Fruit fly (Drosophila melanogaster) whole organism, adult: Measurements from ENCODE around the gene CG3909.

Experiments used
- CG11617 ChIP-seq: fragments of 200-800 bp; sonication (Bioruptor generic); optimal IDR thresholded peaks from 2 replicates; lab custom pipeline; 2017; ENCODE audit warnings: mild to moderate bottlenecking, missing biosample characterization, missing genetic modification reagents, missing genetic modification characterization
- CG12768 ChIP-seq: fragments of 200-800 bp; sonication (Bioruptor generic); optimal IDR thresholded peaks from 2 replicates; lab custom pipeline; 2017; ENCODE audit warnings: missing biosample characterization, missing genetic modification characterization, mild to moderate bottlenecking, moderate library complexity, missing genetic modification reagents
- CG14711 ChIP-seq: fragments of 200-800 bp; sonication (Bioruptor generic); optimal IDR thresholded peaks from 2 replicates; lab custom pipeline; 2018; ENCODE audit warnings: missing biosample characterization, mild to moderate bottlenecking, missing genetic modification characterization, moderate library complexity
- CG1620 ChIP-seq: fragments of 200-800 bp; sonication (Bioruptor generic); optimal IDR thresholded peaks from 2 replicates; lab custom pipeline; 2016; ENCODE audit warnings: missing biosample characterization, missing genetic modification characterization
- CG33017 ChIP-seq: fragments of 200-800 bp; sonication (Bioruptor generic); optimal IDR thresholded peaks from 2 replicates; lab custom pipeline; 2018; ENCODE audit warnings: missing biosample characterization, mild to moderate bottlenecking, missing genetic modification characterization, moderate library complexity
- CG5204 ChIP-seq: fragments of 200-800 bp; sonication (Bioruptor generic); optimal IDR thresholded peaks from 2 replicates; lab custom pipeline; 2016; ENCODE audit warnings: missing biosample characterization, missing genetic modification characterization
- CG7045 ChIP-seq: fragments of 200-800 bp; sonication (Bioruptor generic); optimal IDR thresholded peaks from 2 replicates; lab custom pipeline; 2017; ENCODE audit warnings: missing biosample characterization, mild to moderate bottlenecking, missing genetic modification characterization
- CG7101 ChIP-seq: fragments of 200-800 bp; sonication (Bioruptor generic); optimal IDR thresholded peaks from 2 replicates; lab custom pipeline; 2018; ENCODE audit warnings: missing biosample characterization, mild to moderate bottlenecking, missing genetic modification characterization, moderate library complexity
- Clk ChIP-seq: fragments of 200-800 bp; sonication (Bioruptor generic); optimal IDR thresholded peaks from 2 replicates; lab custom pipeline; 2017; ENCODE audit warnings: missing biosample characterization, missing genetic modification characterization
- Crg-1 ChIP-seq: fragments of 200-800 bp; sonication (Bioruptor generic); optimal IDR thresholded peaks from 2 replicates; lab custom pipeline; 2016; ENCODE audit warnings: missing biosample characterization, missing genetic modification characterization
- Hr96 ChIP-seq: fragments of 200-800 bp; sonication (Bioruptor generic); optimal IDR thresholded peaks from 2 replicates; lab custom pipeline; 2016; ENCODE audit warnings: missing biosample characterization, missing genetic modification characterization
- Mnt ChIP-seq: fragments of 200-800 bp; sonication (Bioruptor generic); optimal IDR thresholded peaks from 2 replicates; lab custom pipeline; 2016; ENCODE audit warnings: missing biosample characterization, mild to moderate bottlenecking, missing genetic modification characterization
- bab1 ChIP-seq: fragments of 200-800 bp; sonication (Bioruptor generic); optimal IDR thresholded peaks from 3 replicates; lab custom pipeline; 2019; ENCODE audit warnings: missing biosample characterization, mild to moderate bottlenecking, missing genetic modification characterization, moderate library complexity
- cic ChIP-seq: fragments of 200-800 bp; sonication (Bioruptor generic); optimal IDR thresholded peaks from 2 replicates; lab custom pipeline; 2017; ENCODE audit warnings: missing biosample characterization, mild to moderate bottlenecking, missing genetic modification characterization, moderate library complexity
- cnc ChIP-seq, 2 experiments: fragments of >200 bp; optimal IDR thresholded peaks; 2 replicates each; lab custom pipeline; 2017
- kay ChIP-seq: fragments of 200-800 bp; sonication (Bioruptor generic); peaks from one replicate; lab custom pipeline; 2016; ENCODE audit warnings: missing biosample characterization, missing genetic modification characterization, borderline replicate concordance
- ovo ChIP-seq: fragments of 200-800 bp; sonication (Bioruptor generic); optimal IDR thresholded peaks from 2 replicates; lab custom pipeline; 2016; ENCODE audit warnings: missing biosample characterization, missing genetic modification characterization
- pad ChIP-seq: fragments of 200-800 bp; sonication (Bioruptor generic); optimal IDR thresholded peaks from 3 replicates; lab custom pipeline; 2017; ENCODE audit warnings: missing biosample characterization, missing genetic modification characterization, mild to moderate bottlenecking, moderate library complexity, missing genetic modification reagents
- tj ChIP-seq: fragments of 200-800 bp; sonication (Bioruptor generic); optimal IDR thresholded peaks from 3 replicates; lab custom pipeline; 2017; ENCODE audit warnings: missing biosample characterization, mild to moderate bottlenecking, missing genetic modification characterization, moderate library complexity
- toe ChIP-seq: fragments of 200-800 bp; sonication (Bioruptor generic); optimal IDR thresholded peaks from 2 replicates; lab custom pipeline; 2016; ENCODE audit warnings: missing biosample characterization, missing genetic modification characterization

CG3909 gene

DNA sequence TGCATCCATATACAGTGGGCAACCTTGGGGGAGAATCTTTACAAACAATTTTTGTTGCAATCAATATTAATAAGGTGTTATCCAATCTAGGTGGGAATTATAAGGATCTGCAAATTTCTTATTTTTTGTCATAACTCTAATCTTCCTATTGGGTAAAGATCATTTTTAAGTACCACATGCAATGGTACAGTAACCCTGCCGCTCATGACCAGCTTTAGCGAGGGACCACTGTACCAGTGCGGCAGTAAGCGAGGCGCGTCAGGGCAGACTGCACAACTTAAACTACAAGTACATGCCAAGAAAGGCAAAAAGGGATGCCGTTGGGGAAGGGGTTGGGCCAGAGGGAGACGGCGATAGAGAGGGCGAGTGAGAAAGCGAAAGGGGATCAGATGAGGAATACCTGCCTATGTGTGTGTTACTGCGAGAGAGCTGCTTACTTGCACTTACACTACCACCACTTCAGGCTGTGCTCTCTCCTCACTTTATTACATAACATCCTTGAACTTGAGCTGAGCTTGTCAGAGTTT, 39.5 kb downstream of the CG3909 start:
- TF ChIP-seq tj (GFP tag; lab: Kevin White, UChicago) (peak; percentile 75), bab1 (GFP tag; lab: Kevin White, UChicago) (peak; percentile 76), cic (peak; percentile 84), ovo (GFP tag; lab: Kevin White, UChicago) (peak; percentile 86), pad (GFP tag; lab: Kevin White, UChicago) (peak; percentile 89), CG11617 (peak; percentile 96), Hr96 (GFP tag; lab: Kevin White, UChicago) (peak; percentile 98), Mnt (GFP tag; lab: Kevin White, UChicago) (peak; percentile 85), CG1620 (GFP tag; lab: Kevin White, UChicago) (peak; percentile 90), CG5204 (GFP tag; lab: Kevin White, UChicago) (peak; percentile 98), toe (GFP tag; lab: Kevin White, UChicago) (peak; percentile 99), CG14711 (tag; lab: Kevin White, UChicago) (peak; percentile 91), kay (no peak), CG7045 (GFP tag; lab: Kevin White, UChicago) (peak; percentile 98), CG33017 (tag; lab: Kevin White, UChicago) (peak; percentile 98), CG12768 (GFP tag; lab: Kevin White, UChicago) (peak; percentile 99), Clk (GFP tag; lab: Kevin White, UChicago) (peak; percentile 98), CG7101 (tag; lab: Kevin White, UChicago) (peak; percentile 97), Crg-1 (peak; percentile 95), cnc (optimal IDR thresholded peaks at IDR 0.05; lab: Kevin White, UChicago) (peak in 1 of 2 experiments; percentile 9)

DNA sequence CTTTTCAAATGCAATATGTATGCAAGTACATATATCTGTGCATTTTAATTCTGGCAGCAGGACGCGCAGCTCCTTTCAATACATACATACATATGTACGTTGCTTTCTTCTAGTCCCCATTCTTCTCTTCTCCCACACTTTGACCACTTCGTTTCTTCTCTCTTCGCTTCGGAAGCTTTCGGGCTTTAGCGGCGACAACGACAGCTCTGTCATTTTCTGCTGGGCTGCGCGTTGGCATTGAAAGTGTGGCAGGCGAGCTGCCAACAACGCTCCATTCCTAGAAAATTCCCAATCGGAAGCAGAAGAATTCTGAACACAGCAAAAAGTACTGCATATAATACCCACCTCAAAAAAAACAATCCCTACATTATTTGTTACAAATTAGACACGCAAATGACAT, 40.0 kb downstream of the CG3909 start:
- TF ChIP-seq CG14711 (tag; lab: Kevin White, UChicago) (peak; percentile 68), CG5204 (GFP tag; lab: Kevin White, UChicago) (no peak), kay (no peak), tj (GFP tag; lab: Kevin White, UChicago) (no peak), CG7101 (tag; lab: Kevin White, UChicago) (peak; percentile 67), Hr96 (GFP tag; lab: Kevin White, UChicago) (peak; percentile 39), CG12768 (GFP tag; lab: Kevin White, UChicago) (peak; percentile 14), cic (peak; percentile 39), CG33017 (tag; lab: Kevin White, UChicago) (peak; percentile 69), CG1620 (GFP tag; lab: Kevin White, UChicago) (no peak), toe (GFP tag; lab: Kevin White, UChicago) (no peak), Mnt (GFP tag; lab: Kevin White, UChicago) (peak; percentile 64)

DNA sequence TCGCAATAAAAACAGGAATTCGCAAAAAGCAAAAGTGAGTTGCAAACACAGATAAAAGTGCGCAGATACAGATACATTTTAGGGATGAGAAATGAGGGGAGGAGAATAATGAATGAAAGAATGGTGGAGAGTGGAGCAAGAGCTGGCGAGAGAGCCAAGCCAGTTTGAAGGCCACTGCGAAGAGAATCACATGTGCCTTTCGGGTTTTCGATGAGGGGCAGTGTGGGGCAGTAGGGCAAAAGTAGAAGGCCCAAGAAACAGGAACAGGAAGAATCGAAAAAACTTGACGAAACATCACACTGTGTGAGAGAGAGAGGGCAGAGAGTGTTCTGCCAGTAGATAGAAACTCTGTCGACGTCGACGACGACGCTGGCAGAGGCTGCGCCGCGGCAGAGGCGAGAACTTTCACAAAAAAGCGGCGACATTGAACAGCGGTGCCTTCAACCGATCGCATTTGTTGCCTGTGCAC, 41.1 kb downstream of the CG3909 start:
- TF ChIP-seq Mnt (GFP tag; lab: Kevin White, UChicago) (peak; percentile 94), pad (GFP tag; lab: Kevin White, UChicago) (peak; percentile 71), CG14711 (tag; lab: Kevin White, UChicago) (no peak), cic (peak; percentile 80), CG12768 (GFP tag; lab: Kevin White, UChicago) (peak; percentile 58)

DNA sequence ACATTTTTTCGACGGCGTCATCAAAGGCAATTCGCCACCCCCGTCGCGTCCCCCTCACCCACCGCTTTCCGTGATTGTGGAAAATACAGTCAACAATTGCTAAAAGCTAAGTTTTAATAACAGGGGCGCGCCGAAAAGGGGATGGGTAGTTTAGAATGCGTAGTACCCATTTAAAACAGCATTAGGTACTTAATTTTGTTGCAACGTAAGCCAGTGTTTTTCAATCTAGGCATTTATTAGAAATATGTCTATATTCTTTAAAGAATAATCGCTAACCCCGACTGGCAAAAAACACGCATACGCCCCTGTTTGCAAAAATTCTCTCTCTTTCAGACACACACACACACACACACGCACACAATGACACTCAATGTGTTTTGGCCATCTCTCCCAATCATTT, 41.8 kb downstream of the CG3909 start:
- TF ChIP-seq CG11617: peak; percentile 94
- peak; percentile 92 for TF ChIP-seq tj (GFP tag; lab: Kevin White, UChicago)
- peak; percentile 93 for TF ChIP-seq Clk (GFP tag; lab: Kevin White, UChicago)
- TF ChIP-seq CG12768 (GFP tag; lab: Kevin White, UChicago): peak; percentile 96
- peak; percentile 71 for TF ChIP-seq bab1 (GFP tag; lab: Kevin White, UChicago)
- peak; percentile 87 for TF ChIP-seq Hr96 (GFP tag; lab: Kevin White, UChicago)
- TF ChIP-seq pad (GFP tag; lab: Kevin White, UChicago): peak; percentile 75
- peak; percentile 95 for TF ChIP-seq CG5204 (GFP tag; lab: Kevin White, UChicago)
- TF ChIP-seq kay: no peak
- TF ChIP-seq CG7045 (GFP tag; lab: Kevin White, UChicago): peak; percentile 95
- TF ChIP-seq Mnt (GFP tag; lab: Kevin White, UChicago): peak; percentile 86
- TF ChIP-seq cnc (optimal IDR thresholded peaks at IDR 0.05; lab: Kevin White, UChicago): no peak
- peak; percentile 72 for TF ChIP-seq Crg-1
- peak; percentile 87 for TF ChIP-seq toe (GFP tag; lab: Kevin White, UChicago)
- peak; percentile 72 for TF ChIP-seq cic
- TF ChIP-seq CG33017 (tag; lab: Kevin White, UChicago): peak; percentile 96
- TF ChIP-seq CG14711 (tag; lab: Kevin White, UChicago): peak; percentile 88
- peak; percentile 71 for TF ChIP-seq CG1620 (GFP tag; lab: Kevin White, UChicago)
- TF ChIP-seq ovo (GFP tag; lab: Kevin White, UChicago): peak; percentile 81
- TF ChIP-seq CG7101 (tag; lab: Kevin White, UChicago): peak; percentile 96

DNA sequence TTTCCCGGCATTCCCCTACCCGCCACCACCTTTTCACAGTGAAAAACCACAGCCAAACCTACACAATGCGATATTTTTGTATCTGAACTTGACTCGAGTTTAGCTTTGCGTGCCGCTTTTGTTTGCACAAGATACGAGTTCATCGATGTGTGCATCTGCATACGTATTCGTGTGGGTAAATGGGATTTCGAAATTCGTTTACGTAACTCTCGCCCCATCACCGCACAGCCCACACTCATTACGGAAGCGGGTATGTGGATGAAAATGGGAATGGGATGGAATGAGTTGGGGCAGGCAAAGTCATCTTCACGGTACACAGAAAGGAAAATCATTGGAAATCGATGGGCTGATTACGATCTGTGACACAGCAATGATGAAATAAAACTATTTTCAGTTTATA, 43.2 kb downstream of the CG3909 start:
- TF ChIP-seq cic: peak; percentile 50
- TF ChIP-seq toe (GFP tag; lab: Kevin White, UChicago): peak; percentile 43
- TF ChIP-seq bab1 (GFP tag; lab: Kevin White, UChicago): no peak

DNA sequence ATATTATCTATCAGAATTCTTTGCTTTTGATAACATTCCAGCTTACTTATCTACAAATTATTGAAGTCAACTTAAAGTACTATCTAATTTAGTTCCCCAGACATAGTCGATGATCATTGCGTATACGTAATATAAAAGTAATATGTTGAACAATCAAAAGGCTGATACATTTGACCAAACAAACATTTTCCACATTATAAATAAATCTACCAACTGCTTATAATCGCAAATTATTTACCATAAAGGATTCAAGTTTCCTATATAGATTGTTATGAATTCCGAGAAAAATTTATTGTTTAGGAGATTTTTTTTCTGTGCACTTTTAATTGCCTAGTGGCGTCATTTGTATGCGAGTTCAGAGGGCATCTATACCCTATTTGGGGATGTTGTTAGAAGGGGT, 43.6 kb downstream of the CG3909 start:
- TF ChIP-seq CG12768 (GFP tag; lab: Kevin White, UChicago) (no peak), CG11617 (no peak), bab1 (GFP tag; lab: Kevin White, UChicago) (no peak), Crg-1 (no peak), pad (GFP tag; lab: Kevin White, UChicago) (no peak), toe (GFP tag; lab: Kevin White, UChicago) (no peak), CG1620 (GFP tag; lab: Kevin White, UChicago) (no peak), CG5204 (GFP tag; lab: Kevin White, UChicago) (no peak), tj (GFP tag; lab: Kevin White, UChicago) (no peak), cic (no peak), CG7101 (tag; lab: Kevin White, UChicago) (no peak), kay (no peak), Clk (GFP tag; lab: Kevin White, UChicago) (no peak), cnc (optimal IDR thresholded peaks at IDR 0.05; lab: Kevin White, UChicago) (no peak), CG14711 (tag; lab: Kevin White, UChicago) (no peak)
